1 fruit fly cellular context compared by ENCODE assay signal in genomic region chrX:8271363-8272061, dm6.
TF ChIP-seq lines count a peak whose summit lies in the region.

Gene Corp (minus strand): TSS chrX:8271409.

TF ChIP-seq in whole organism, embryonic, 481 proteins besides CTCF, POLR2A, EP300 and RAD21 (continued from another document):
- peak; percentile 55 for TF ChIP-seq CG8924 (tag; optimal IDR thresholded peaks at IDR 0.05; lab: Kevin White, UChicago)
- TF ChIP-seq cas (GFP tag; IDR thresholded peaks at IDR 0.05; lab: Robert Waterston, UW), result no peak
- peak; percentile 73 for TF ChIP-seq CG31365 (tag; optimal IDR thresholded peaks at IDR 0.05; lab: Kevin White, UChicago)
- peak; percentile 31 for TF ChIP-seq CG12659 (GFP tag; optimal IDR thresholded peaks at IDR 0.05; lab: Kevin White, UChicago)
- peak; percentile 56; the same call in 2 of the 3 replicates for TF ChIP-seq tgo (GFP tag; IDR thresholded peaks at IDR 0.05; lab: Robert Waterston, UW)
- peak; percentile 49 for TF ChIP-seq Blimp-1 (GFP tag; optimal IDR thresholded peaks at IDR 0.05; lab: Kevin White, UChicago)
- no peak for TF ChIP-seq Doc2 (GFP tag; IDR thresholded peaks at IDR 0.05; lab: Robert Waterston, UW)
- no peak for TF ChIP-seq klu (GFP tag; IDR thresholded peaks at IDR 0.05; lab: Robert Waterston, UW)
- peak; percentile 71 for TF ChIP-seq Ets65A (GFP tag; lab: Kevin White, UChicago)
- TF ChIP-seq Sox102F (GFP tag; optimal IDR thresholded peaks at IDR 0.05; lab: Kevin White, UChicago), result peak; percentile 65
- TF ChIP-seq Dip2 (GFP tag; IDR thresholded peaks at IDR 0.05; lab: Robert Waterston, UW), result no peak
- TF ChIP-seq CG9817 (tag; optimal IDR thresholded peaks at IDR 0.05; lab: Kevin White, UChicago), result no peak
- no peak for TF ChIP-seq aop (GFP tag; IDR thresholded peaks at IDR 0.05; lab: Robert Waterston, UW)
- TF ChIP-seq CG14965 (GFP tag; optimal IDR thresholded peaks at IDR 0.05; lab: Kevin White, UChicago; ENCODE audit: borderline replicate concordance), result no peak
- TF ChIP-seq CG8290 (GFP tag; optimal IDR thresholded peaks at IDR 0.05; lab: Kevin White, UChicago), result no peak
- no peak for TF ChIP-seq CG8290 (tag; optimal IDR thresholded peaks at IDR 0.05; lab: Kevin White, UChicago)
- peak; percentile 52 for TF ChIP-seq NC2α (GFP tag; optimal IDR thresholded peaks at IDR 0.05; lab: Kevin White, UChicago)
- no peak for TF ChIP-seq CG8944 (GFP tag; optimal IDR thresholded peaks at IDR 0.05; lab: Kevin White, UChicago)
- TF ChIP-seq Ravus (GFP tag; IDR thresholded peaks at IDR 0.05; lab: Robert Waterston, UW), result no peak
- TF ChIP-seq toy (GFP tag; IDR thresholded peaks at IDR 0.05; lab: Robert Waterston, UW), result no peak
- TF ChIP-seq CG12942 (GFP tag; optimal IDR thresholded peaks at IDR 0.05; lab: Kevin White, UChicago), result no peak
- TF ChIP-seq CG13894 (tag; optimal IDR thresholded peaks at IDR 0.05; lab: Kevin White, UChicago), result no peak
- no peak for TF ChIP-seq slou (GFP tag; optimal IDR thresholded peaks at IDR 0.05; lab: Kevin White, UChicago)
- TF ChIP-seq hb (GFP tag; IDR thresholded peaks at IDR 0.05; lab: Robert Waterston, UW; ENCODE audit: partially characterized antibody), result no peak
- no peak for TF ChIP-seq zf30C (GFP tag; optimal IDR thresholded peaks at IDR 0.05; lab: Kevin White, UChicago)
- peak; percentile 63 for TF ChIP-seq Sox100B (GFP tag; optimal IDR thresholded peaks at IDR 0.05; lab: Kevin White, UChicago)
- peak; percentile 68 for TF ChIP-seq CG15601 (tag; optimal IDR thresholded peaks at IDR 0.05; lab: Kevin White, UChicago)
- no peak for TF ChIP-seq CG9876 (GFP tag; optimal IDR thresholded peaks at IDR 0.05; lab: Kevin White, UChicago)
- no peak for TF ChIP-seq ato (GFP tag; IDR thresholded peaks at IDR 0.05; lab: Robert Waterston, UW; ENCODE audit: partially characterized antibody)
- no peak for TF ChIP-seq CG33557 (GFP tag; optimal IDR thresholded peaks at IDR 0.05; lab: Kevin White, UChicago)
- TF ChIP-seq bab2 (GFP tag; optimal IDR thresholded peaks at IDR 0.05; lab: Kevin White, UChicago), result no peak
- TF ChIP-seq CoRest (tag; optimal IDR thresholded peaks at IDR 0.05; lab: Kevin White, UChicago), result peak; percentile 5
- no peak for TF ChIP-seq her (GFP tag; optimal IDR thresholded peaks at IDR 0.05; lab: Kevin White, UChicago)
- no peak for TF ChIP-seq kni (GFP tag; optimal IDR thresholded peaks at IDR 0.05; lab: Kevin White, UChicago)
- TF ChIP-seq CG10543 (GFP tag; optimal IDR thresholded peaks at IDR 0.05; lab: Kevin White, UChicago), result no peak
- no peak for TF ChIP-seq CG2120 (GFP tag; optimal IDR thresholded peaks at IDR 0.05; lab: Kevin White, UChicago)
- TF ChIP-seq CG18476 (GFP tag; optimal IDR thresholded peaks at IDR 0.05; lab: Kevin White, UChicago), result no peak
- no peak for TF ChIP-seq CG6683 (GFP tag; optimal IDR thresholded peaks at IDR 0.05; lab: Kevin White, UChicago)
- no peak for TF ChIP-seq zfh2 (GFP tag; optimal IDR thresholded peaks at IDR 0.05; lab: Kevin White, UChicago)
- no peak for TF ChIP-seq en (GFP tag; optimal IDR thresholded peaks at IDR 0.05; lab: Kevin White, UChicago)
- TF ChIP-seq CG31441 (GFP tag; IDR thresholded peaks at IDR 0.05; lab: Robert Waterston, UW), result peak; percentile 62
- TF ChIP-seq zfh1 (GFP tag; IDR thresholded peaks at IDR 0.05; lab: Robert Waterston, UW), result no peak
- no peak for TF ChIP-seq sima (GFP tag; optimal IDR thresholded peaks at IDR 0.05; lab: Kevin White, UChicago)
- peak; percentile 32 to 33 for TF ChIP-seq bsh (GFP tag; optimal IDR thresholded peaks at IDR 0.05; lab: Kevin White, UChicago)
- TF ChIP-seq CG14441 (GFP tag; IDR thresholded peaks at IDR 0.05; lab: Robert Waterston, UW), result 0 out of 2 replicates have a peak, but pooled peaks have one; percentile 21
- TF ChIP-seq gem (tag; optimal IDR thresholded peaks at IDR 0.05; lab: Kevin White, UChicago), result peak; percentile 65
- no peak for TF ChIP-seq jigr1 (GFP tag; IDR thresholded peaks at IDR 0.05; lab: Robert Waterston, UW)
- TF ChIP-seq CG8478 (optimal IDR thresholded peaks at IDR 0.05; lab: Kevin White, UChicago), result no peak
- peak; percentile 22 for TF ChIP-seq HLHmδ (GFP tag; optimal IDR thresholded peaks at IDR 0.05; lab: Kevin White, UChicago)
- no peak for TF ChIP-seq jumu (GFP tag; optimal IDR thresholded peaks at IDR 0.05; lab: Kevin White, UChicago)
- no peak for TF ChIP-seq CG17802 (tag; optimal IDR thresholded peaks at IDR 0.05; lab: Kevin White, UChicago)
- peak; percentile 50 for TF ChIP-seq gcm (GFP tag; optimal IDR thresholded peaks at IDR 0.05; lab: Kevin White, UChicago)
- no peak for TF ChIP-seq prd (optimal IDR thresholded peaks at IDR 0.05; lab: Kevin White, UChicago)
- TF ChIP-seq prd (GFP tag; IDR thresholded peaks at IDR 0.05; lab: Robert Waterston, UW), result peak; percentile 27; the same call in 1 of the 3 replicates
- TF ChIP-seq HLH3B (GFP tag; IDR thresholded peaks at IDR 0.05; lab: Robert Waterston, UW), result 0 out of 2 replicates have a peak, but pooled peaks have one; percentile 23
- TF ChIP-seq CG3407 (GFP tag; optimal IDR thresholded peaks at IDR 0.05; lab: Kevin White, UChicago), result peak; percentile 7
- TF ChIP-seq disco-r (GFP tag; optimal IDR thresholded peaks at IDR 0.05; lab: Kevin White, UChicago), result no peak
- no peak for TF ChIP-seq wor (GFP tag; IDR thresholded peaks at IDR 0.05; lab: Robert Waterston, UW)
- TF ChIP-seq inv (GFP tag; IDR thresholded peaks at IDR 0.05; lab: Robert Waterston, UW; ENCODE audit: partially characterized antibody), result no peak
- peak; percentile 55 for TF ChIP-seq ATbp (GFP tag; optimal IDR thresholded peaks at IDR 0.05; lab: Kevin White, UChicago)
- no peak for TF ChIP-seq CG42726 (GFP tag; IDR thresholded peaks at IDR 0.05; lab: Robert Waterston, UW; ENCODE audit: partially characterized antibody)
- no peak for TF ChIP-seq CG6854 (GFP tag; optimal IDR thresholded peaks at IDR 0.05; lab: Kevin White, UChicago)
- TF ChIP-seq eyg (GFP tag; optimal IDR thresholded peaks at IDR 0.05; lab: Kevin White, UChicago), result no peak
- no peak for TF ChIP-seq sd (tag; optimal IDR thresholded peaks at IDR 0.05; lab: Kevin White, UChicago)
- TF ChIP-seq hkb (optimal IDR thresholded peaks at IDR 0.05; lab: Kevin White, UChicago), result no peak
- TF ChIP-seq hkb (GFP tag; IDR thresholded peaks at IDR 0.05; lab: Robert Waterston, UW), result peak; percentile 62
- TF ChIP-seq grau (tag; optimal IDR thresholded peaks at IDR 0.05; lab: Kevin White, UChicago), result peak; percentile 39
- no peak for TF ChIP-seq Tbp (GFP tag; optimal IDR thresholded peaks at IDR 0.05; lab: Kevin White, UChicago)
- no peak for TF ChIP-seq Kr (GFP tag; optimal IDR thresholded peaks at IDR 0.05; lab: Kevin White, UChicago)
- TF ChIP-seq MBD-R2 (GFP tag; IDR thresholded peaks at IDR 0.05; lab: Robert Waterston, UW), result 0 out of 2 replicates have a peak, but pooled peaks have one; percentile 7
- TF ChIP-seq sim (GFP tag; IDR thresholded peaks at IDR 0.05; lab: Robert Waterston, UW), result no peak
- TF ChIP-seq CG10366 (GFP tag; IDR thresholded peaks at IDR 0.05; lab: Robert Waterston, UW), result peak; percentile 38
- no peak for TF ChIP-seq Six4 (GFP tag; optimal IDR thresholded peaks at IDR 0.05; lab: Kevin White, UChicago)
